Worm (Caenorhabditis elegans) whole organism, L3 larva: ENCODE measurements around the gene srb-16.

Experiments
- ama-1 ChIP-seq: fragments of 150-350 bp; optimal IDR thresholded peaks from 2 replicates; lab custom pipeline; 2018
- ceh-28 ChIP-seq: fragments of 150-350 bp; optimal IDR thresholded peaks from 2 replicates; lab custom pipeline; 2014; ENCODE audit warnings: missing biosample characterization, missing genetic modification reagents, missing genetic modification characterization
- lin-15B ChIP-seq: fragments of 150-350 bp; optimal IDR thresholded peaks from 2 replicates; lab custom pipeline; 2014; ENCODE audit warnings: missing biosample characterization, missing genetic modification characterization
- nfya-1 ChIP-seq: sonication (generic microtip); optimal IDR thresholded peaks from 2 replicates; lab custom pipeline; 2017; ENCODE audit warnings: missing genetic modification characterization, mild to moderate bottlenecking, missing compliant biosample characterization, antibody characterized with exemption, moderate library complexity; ENCODE audit not compliant: insufficient read depth
- sea-2 ChIP-seq: fragments of 150-350 bp; sonication (generic microtip); optimal IDR thresholded peaks from 4 replicates; lab custom pipeline; 2014; ENCODE audit warnings: missing biosample characterization, missing genetic modification reagents, missing genetic modification characterization
- tbx-2 ChIP-seq: sonication (generic microtip); optimal IDR thresholded peaks from 2 replicates; lab custom pipeline; 2016; ENCODE audit warnings: mild to moderate bottlenecking, missing genetic modification characterization, missing compliant biosample characterization
- unc-62 ChIP-seq: fragments of 150-350 bp; sonication (generic microtip); optimal IDR thresholded peaks from 4 replicates; lab custom pipeline; 2014; ENCODE audit warnings: missing biosample characterization, missing genetic modification reagents, missing genetic modification characterization

DNA sequence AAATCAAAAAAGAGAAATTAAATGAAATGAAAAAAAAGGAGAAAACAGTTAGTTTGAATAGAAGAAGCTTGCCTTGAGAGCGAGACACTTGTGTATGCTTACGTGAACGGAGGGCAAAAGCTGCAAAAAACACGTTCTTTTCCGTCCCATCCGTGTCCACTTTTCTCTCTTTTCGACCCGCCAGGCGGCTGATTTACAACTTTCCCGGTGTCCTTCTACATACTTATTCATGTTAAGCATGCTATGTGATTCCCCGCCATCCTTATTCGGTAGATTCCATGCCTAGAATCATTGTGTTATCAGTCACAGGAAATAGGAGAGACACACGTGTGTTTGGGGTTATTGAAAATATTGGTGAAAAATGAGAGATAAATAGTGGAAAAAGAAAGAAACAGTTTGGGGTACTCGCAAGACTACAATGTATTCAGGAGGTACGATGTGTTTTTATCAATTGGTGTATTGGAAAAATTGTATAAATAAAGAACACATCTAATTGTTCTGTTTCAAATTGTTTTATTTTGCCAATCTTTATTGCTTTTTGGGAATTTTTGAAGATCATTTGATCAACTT, 8.7 kb downstream of the srb-16 start, which contains the start of gene nas-29:
- no peak for TF ChIP-seq ceh-28 (tag; lab: Kevin White, UChicago)
- TF ChIP-seq sea-2 = no peak
- no peak for TF ChIP-seq unc-62 (GFP tag; lab: Kevin White, UChicago)
- TF ChIP-seq lin-15B (tag; lab: Kevin White, UChicago) = no peak
- no peak for TF ChIP-seq tbx-2
- no peak for TF ChIP-seq ama-1 (lab: Kevin White, UChicago)
- no peak for TF ChIP-seq nfya-1 (tag; lab: Kevin White, UChicago)
